Fruit fly (Drosophila melanogaster): ENCODE results near the gene Cpr76Ba.

Cpr76Ba gene

dm6 chr3L:19564905-19565700 is 47.0 kb upstream of the Cpr76Ba start:
- TF ChIP-seq pb (GFP tag; optimal IDR thresholded peaks at IDR 0.05) (no peak), Blimp-1 (GFP tag; optimal IDR thresholded peaks at IDR 0.05) (peak; percentile 62), Awh (GFP tag; IDR thresholded peaks at IDR 0.05) (peak; percentile 75), CG2129 (GFP tag; IDR thresholded peaks at IDR 0.05; ENCODE audit: partially characterized antibody) (no peak), Pdp1 (GFP tag; optimal IDR thresholded peaks at IDR 0.05) (peak in 1 of 2 experiments; percentile 65), sug (tag; optimal IDR thresholded peaks at IDR 0.05) (peak; percentile 73), sens (GFP tag) (peak; percentile 48), CG8478 (optimal IDR thresholded peaks at IDR 0.05) (no peak), Med (GFP tag) (peak; percentile 50), ken (GFP tag; IDR thresholded peaks at IDR 0.05) (0 out of 3 replicates have a peak, but pooled peaks have one; percentile 18), CG10366 (GFP tag; IDR thresholded peaks at IDR 0.05) (0 out of 2 replicates have a peak, but pooled peaks have one; percentile 8), eve (GFP tag; optimal IDR thresholded peaks at IDR 0.05) (peak in 1 of 2 experiments; percentile 75)

DNA sequence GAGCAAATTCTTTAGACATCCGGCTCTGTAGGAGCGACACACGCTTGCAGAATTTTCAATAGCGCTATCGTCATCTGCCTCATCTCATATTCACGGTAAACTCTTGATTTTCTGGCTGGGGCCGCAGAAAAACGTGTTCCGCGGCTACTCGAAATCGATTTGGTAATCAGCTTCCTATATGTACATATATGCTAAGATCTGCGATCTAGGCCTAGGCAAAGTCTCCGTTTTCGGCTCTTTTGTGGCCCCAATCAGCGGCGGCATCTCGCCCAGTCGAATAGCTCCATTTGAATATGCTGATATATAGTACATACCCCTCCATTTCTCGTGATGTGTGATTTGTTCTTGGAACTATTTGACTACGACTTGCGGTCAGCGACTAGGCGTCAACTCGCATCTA is 44.9 kb upstream of the Cpr76Ba start:
- peak; percentile 45 for TF ChIP-seq CG12769 (tag; optimal IDR thresholded peaks at IDR 0.05)
- no peak for TF ChIP-seq CG8281 (tag; optimal IDR thresholded peaks at IDR 0.05)
- peak; percentile 24; the same call in 1 of the 2 replicates for TF ChIP-seq vvl (GFP tag; IDR thresholded peaks at IDR 0.05)
- TF ChIP-seq CG12155 (GFP tag; optimal IDR thresholded peaks at IDR 0.05) = no peak
- TF ChIP-seq Blimp-1 (GFP tag; optimal IDR thresholded peaks at IDR 0.05) = no peak
- TF ChIP-seq ken (GFP tag; IDR thresholded peaks at IDR 0.05) = no peak
- TF ChIP-seq Abd-B (GFP tag; optimal IDR thresholded peaks at IDR 0.05) = no peak
- TF ChIP-seq CG13894 (tag; optimal IDR thresholded peaks at IDR 0.05) = peak; percentile 99
- no peak for TF ChIP-seq nerfin-2 (GFP tag; IDR thresholded peaks at IDR 0.05; ENCODE audit: partially characterized antibody)
- no peak for TF ChIP-seq CG2129 (GFP tag; IDR thresholded peaks at IDR 0.05; ENCODE audit: partially characterized antibody)
- TF ChIP-seq hth (optimal IDR thresholded peaks at IDR 0.05) = no peak
- no peak for TF ChIP-seq Bgb (GFP tag; IDR thresholded peaks at IDR 0.05; ENCODE audit: partially characterized antibody)
- no peak for TF ChIP-seq CG9609 (GFP tag; optimal IDR thresholded peaks at IDR 0.05)
- no peak for TF ChIP-seq CG8359 (GFP tag; optimal IDR thresholded peaks at IDR 0.05; ENCODE audit: borderline replicate concordance)
- peak; percentile 12; the same call in 1 of the 3 replicates for TF ChIP-seq CG34422 (GFP tag; IDR thresholded peaks at IDR 0.05)
- TF ChIP-seq pho (GFP tag; optimal IDR thresholded peaks at IDR 0.05) = no peak
- TF ChIP-seq CG31224 (GFP tag; IDR thresholded peaks at IDR 0.05) = peak; percentile 73
- TF ChIP-seq sd (tag; optimal IDR thresholded peaks at IDR 0.05) = peak; percentile 55
- no peak for TF ChIP-seq mld (GFP tag; IDR thresholded peaks at IDR 0.05; ENCODE audit: partially characterized antibody)

dm6 chr3L:19562146-19562700 is 44.1 kb upstream of the Cpr76Ba start:
- no peak for TF ChIP-seq Stat92E (GFP tag; optimal IDR thresholded peaks at IDR 0.05)
- no peak for TF ChIP-seq MBD-R2 (GFP tag; IDR thresholded peaks at IDR 0.05)
- TF ChIP-seq CG12744 (GFP tag; optimal IDR thresholded peaks at IDR 0.05) = no peak
- TF ChIP-seq tna (GFP tag; IDR thresholded peaks at IDR 0.05; ENCODE audit: partially characterized antibody) = no peak
- no peak for TF ChIP-seq CG10321 (GFP tag; IDR thresholded peaks at IDR 0.05)
- no peak for TF ChIP-seq gem (tag; optimal IDR thresholded peaks at IDR 0.05)
- 0 out of 2 replicates have a peak, but pooled peaks have one; percentile 30 for TF ChIP-seq crol (GFP tag; IDR thresholded peaks at IDR 0.05)
- no peak for TF ChIP-seq bsh (GFP tag; optimal IDR thresholded peaks at IDR 0.05)
- TF ChIP-seq Dad (GFP tag; optimal IDR thresholded peaks at IDR 0.05) = no peak
- peak; percentile 16; the same call in 1 of the 2 replicates for TF ChIP-seq onecut (GFP tag; IDR thresholded peaks at IDR 0.05)
- TF ChIP-seq CG5245 (GFP tag; optimal IDR thresholded peaks at IDR 0.05) = no peak
- TF ChIP-seq caup (GFP tag; optimal IDR thresholded peaks at IDR 0.05; ENCODE audit: severe bottlenecking) = no peak
- TF ChIP-seq CG1602 (GFP tag; optimal IDR thresholded peaks at IDR 0.05) = no peak
- no peak for TF ChIP-seq lbe (GFP tag; optimal IDR thresholded peaks at IDR 0.05)
- TF ChIP-seq Nf-YB (GFP tag; optimal IDR thresholded peaks at IDR 0.05) = no peak
- no peak for TF ChIP-seq fd64A (GFP tag; optimal IDR thresholded peaks at IDR 0.05)
- TF ChIP-seq oc (tag; optimal IDR thresholded peaks at IDR 0.05) = peak; percentile 40
- no peak for TF ChIP-seq Camta (GFP tag; optimal IDR thresholded peaks at IDR 0.05)
- TF ChIP-seq vvl (GFP tag; IDR thresholded peaks at IDR 0.05) = no peak

All from whole organism, embryonic.